Worm (Caenorhabditis elegans) whole organism, mixed stage, embryonic: ENCODE data around the gene F36D4.5.
A peak's percentile ranks its signal among the peaks of the same experiment; 100 is the strongest.

Experiments used
- M03D4.4 ChIP-seq: sonication (generic microtip); optimal IDR thresholded peaks from 2 replicates; lab custom pipeline; 2017; ENCODE audit warnings: mild to moderate bottlenecking, missing genetic modification characterization, missing compliant biosample characterization
- bed-3 ChIP-seq: fragments of 200-800 bp; sonication (Bioruptor generic); optimal IDR thresholded peaks from 3 replicates; lab custom pipeline; 2018; ENCODE audit warnings: mild to moderate bottlenecking, missing genetic modification characterization, moderate library complexity, missing compliant biosample characterization
- ceh-39 ChIP-seq: fragments of 150-350 bp; optimal IDR thresholded peaks from 2 replicates; lab custom pipeline; 2014; ENCODE audit warnings: missing biosample characterization, missing genetic modification characterization
- ceh-43 ChIP-seq: fragments of 200-800 bp; sonication (Bioruptor generic); optimal IDR thresholded peaks from 2 replicates; lab custom pipeline; 2018; ENCODE audit warnings: mild to moderate bottlenecking, missing genetic modification characterization, moderate library complexity, missing compliant biosample characterization
- ceh-83 ChIP-seq: fragments of 200-800 bp; sonication (Bioruptor generic); optimal IDR thresholded peaks from 2 replicates; lab custom pipeline; 2018; ENCODE audit warnings: mild to moderate bottlenecking, missing genetic modification characterization, missing compliant biosample characterization
- ces-1 ChIP-seq: fragments of 150-350 bp; optimal IDR thresholded peaks from 2 replicates; lab custom pipeline; 2014; ENCODE audit warnings: missing biosample characterization, missing genetic modification reagents, missing genetic modification characterization
- cnd-1 ChIP-seq: fragments of 200-800 bp; sonication (Bioruptor generic); optimal IDR thresholded peaks from 2 replicates; lab custom pipeline; 2018; ENCODE audit warnings: mild to moderate bottlenecking, missing genetic modification characterization, missing compliant biosample characterization
- drap-1 ChIP-seq: fragments of 200-800 bp; sonication (Bioruptor generic); optimal IDR thresholded peaks from 3 replicates; lab custom pipeline; 2018; ENCODE audit warnings: mild to moderate bottlenecking, missing genetic modification characterization, missing compliant biosample characterization
- elt-1 ChIP-seq: sonication (generic microtip); optimal IDR thresholded peaks from 2 replicates; lab custom pipeline; 2017; ENCODE audit warnings: missing genetic modification characterization, mild to moderate bottlenecking, missing compliant biosample characterization, antibody characterized with exemption, moderate library complexity, borderline replicate concordance; ENCODE audit not compliant: insufficient read depth
- elt-3 ChIP-seq: fragments of 150-350 bp; optimal IDR thresholded peaks from 2 replicates; lab custom pipeline; 2014; ENCODE audit warnings: missing biosample characterization, missing genetic modification characterization
- flh-1 ChIP-seq: fragments of 200-800 bp; sonication (Bioruptor generic); optimal IDR thresholded peaks from 2 replicates; lab custom pipeline; 2018; ENCODE audit warnings: mild to moderate bottlenecking, missing genetic modification characterization, moderate library complexity, missing compliant biosample characterization
- ham-2 ChIP-seq: fragments of 200-800 bp; sonication (Bioruptor generic); optimal IDR thresholded peaks from 2 replicates; lab custom pipeline; 2018; ENCODE audit warnings: mild to moderate bottlenecking, missing genetic modification characterization, missing compliant biosample characterization
- hlh-1 ChIP-seq: fragments of 150-350 bp; optimal IDR thresholded peaks from 2 replicates; lab custom pipeline; 2014; ENCODE audit warnings: missing biosample characterization, missing genetic modification reagents, missing genetic modification characterization
- lin-13 ChIP-seq: fragments of 150-350 bp; optimal IDR thresholded peaks from 2 replicates; lab custom pipeline; 2014; ENCODE audit warnings: missing biosample characterization, missing genetic modification characterization
- lin-32 ChIP-seq: fragments of 200-800 bp; sonication (Bioruptor generic); optimal IDR thresholded peaks from 2 replicates; lab custom pipeline; 2018; ENCODE audit warnings: mild to moderate bottlenecking, missing genetic modification characterization, missing compliant biosample characterization
- lsy-2 ChIP-seq: fragments of 150-350 bp; optimal IDR thresholded peaks from 2 replicates; lab custom pipeline; 2014; ENCODE audit warnings: missing biosample characterization, missing genetic modification characterization
- mls-2 ChIP-seq: sonication (generic microtip); optimal IDR thresholded peaks from 2 replicates; lab custom pipeline; 2016; ENCODE audit warnings: mild to moderate bottlenecking, missing genetic modification characterization, moderate library complexity, missing compliant biosample characterization
- nhr-12 ChIP-seq: fragments of 150-350 bp; optimal IDR thresholded peaks from 2 replicates; lab custom pipeline; 2014; ENCODE audit warnings: missing biosample characterization, missing genetic modification characterization
- nhr-2 ChIP-seq: fragments of 150-350 bp; optimal IDR thresholded peaks from 2 replicates; lab custom pipeline; 2014; ENCODE audit warnings: missing biosample characterization, missing genetic modification characterization
- nhr-237 ChIP-seq: fragments of 150-350 bp; optimal IDR thresholded peaks from 2 replicates; lab custom pipeline; 2014; ENCODE audit warnings: missing biosample characterization, missing genetic modification characterization
- nhr-28 ChIP-seq: fragments of 150-350 bp; optimal IDR thresholded peaks from 2 replicates; lab custom pipeline; 2014; ENCODE audit warnings: missing biosample characterization, missing genetic modification characterization
- nhr-76 ChIP-seq: sonication (generic microtip); optimal IDR thresholded peaks from 2 replicates; lab custom pipeline; 2017; ENCODE audit warnings: missing biosample characterization, missing genetic modification characterization
- pha-4 ChIP-seq: fragments of 150-350 bp; optimal IDR thresholded peaks from 2 replicates; lab custom pipeline; 2018; ENCODE audit warnings: missing biosample characterization, missing genetic modification reagents, missing genetic modification characterization
- sem-2 ChIP-seq: fragments of 200-800 bp; sonication (Bioruptor generic); optimal IDR thresholded peaks from 2 replicates; lab custom pipeline; 2018; ENCODE audit warnings: mild to moderate bottlenecking, missing genetic modification characterization, missing compliant biosample characterization
- snpc-4 ChIP-seq: fragments of 150-350 bp; optimal IDR thresholded peaks from 2 replicates; lab custom pipeline; 2014; ENCODE audit warnings: missing biosample characterization, missing genetic modification characterization
- sptf-1 ChIP-seq: sonication (generic microtip); optimal IDR thresholded peaks from 2 replicates; lab custom pipeline; 2017; ENCODE audit warnings: mild to moderate bottlenecking, missing genetic modification characterization, moderate library complexity, missing compliant biosample characterization
- tbx-8 ChIP-seq: fragments of 200-800 bp; sonication (Bioruptor generic); optimal IDR thresholded peaks from 2 replicates; lab custom pipeline; 2018; ENCODE audit warnings: mild to moderate bottlenecking, missing genetic modification characterization, moderate library complexity, missing compliant biosample characterization
- unc-120 ChIP-seq: sonication (generic microtip); optimal IDR thresholded peaks from 2 replicates; lab custom pipeline; 2017; ENCODE audit warnings: missing genetic modification characterization, missing compliant biosample characterization; ENCODE audit not compliant: poor library complexity, severe bottlenecking
- unc-62 ChIP-seq: fragments of 150-350 bp; optimal IDR thresholded peaks from 2 replicates; lab custom pipeline; 2014; ENCODE audit warnings: missing biosample characterization, missing genetic modification reagents, missing genetic modification characterization
- zip-8 ChIP-seq: fragments of 150-350 bp; optimal IDR thresholded peaks from 2 replicates; lab custom pipeline; 2014; ENCODE audit warnings: missing biosample characterization, missing genetic modification characterization
- ztf-11 ChIP-seq: fragments of 150-350 bp; optimal IDR thresholded peaks from 2 replicates; lab custom pipeline; 2014; ENCODE audit warnings: missing biosample characterization, missing genetic modification characterization

Gene F36D4.5

ce11 chrV:9424514-9424913 lies 1.1 kb downstream of the F36D4.5 start:
- TF ChIP-seq pha-4 (tag; lab: Kevin White, UChicago) (peak; percentile 7), unc-120 (tag; lab: Kevin White, UChicago) (peak; percentile 48), ceh-43 (GFP tag; lab: Kevin White, UChicago) (no peak), ham-2 (peak; percentile 82), hlh-1 (tag; lab: Kevin White, UChicago) (peak; percentile 20), mls-2 (tag; lab: Kevin White, UChicago) (peak; percentile 55)

DNA sequence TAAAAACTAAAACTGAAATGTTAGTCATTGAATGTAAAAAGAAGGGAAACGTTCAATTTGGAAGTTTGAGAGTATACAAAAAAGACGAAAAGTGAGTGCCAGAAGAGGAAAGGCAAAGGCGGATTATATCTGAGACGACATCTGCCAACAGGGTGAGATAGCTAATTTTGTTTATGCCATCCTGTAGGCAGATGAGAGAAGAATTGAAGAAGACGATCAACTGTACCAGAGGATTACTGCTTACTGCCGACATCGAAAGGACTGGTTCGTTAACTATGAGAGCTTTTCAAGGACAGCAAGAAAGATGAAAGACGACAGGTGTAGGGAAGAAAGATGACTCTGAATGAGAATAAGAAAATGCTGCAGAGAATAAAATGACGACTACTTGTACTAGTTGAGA lies 2.1 kb downstream of the F36D4.5 start:
- no peak for TF ChIP-seq unc-62 (GFP tag; lab: Kevin White, UChicago)
- peak; percentile 6 for TF ChIP-seq cnd-1
- TF ChIP-seq, all 35 proteins: peak for 1

DNA sequence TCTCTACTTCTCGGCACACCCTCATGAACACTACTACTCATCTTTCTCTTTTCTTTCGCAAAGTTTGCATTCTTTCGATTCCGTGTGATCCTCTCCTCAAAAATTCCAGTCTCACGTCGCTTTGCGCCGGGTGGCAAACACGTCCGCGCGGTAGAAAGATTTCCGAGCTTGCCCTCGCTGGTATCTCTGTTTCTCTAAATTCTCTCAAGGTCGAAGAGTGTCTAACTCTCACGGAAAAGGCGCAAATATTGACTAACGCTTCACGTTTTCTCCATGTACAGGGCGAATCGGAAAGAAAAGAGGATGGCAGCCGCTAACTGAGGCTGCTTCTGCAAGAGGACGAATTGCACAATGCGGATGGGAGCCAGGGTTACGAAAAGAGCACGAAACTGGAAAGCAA lies 2.9 kb downstream of the F36D4.5 start:
- TF ChIP-seq nhr-76 (tag; lab: Kevin White, UChicago) (no peak), zip-8 (tag; lab: Kevin White, UChicago) (no peak), lsy-2 (tag; lab: Kevin White, UChicago) (no peak), elt-1 (tag; lab: Kevin White, UChicago) (no peak), tbx-8 (GFP tag; lab: Kevin White, UChicago) (no peak), nhr-237 (tag; lab: Kevin White, UChicago) (peak; percentile 39), ces-1 (no peak), M03D4.4 (tag; lab: Kevin White, UChicago) (no peak), ham-2 (peak; percentile 64)

- no peak for TF ChIP-seq nhr-12
- no peak for TF ChIP-seq pha-4 (tag; lab: Kevin White, UChicago)
- TF ChIP-seq lin-32 (GFP tag; lab: Kevin White, UChicago): no peak
- TF ChIP-seq ces-1: no peak
- TF ChIP-seq elt-1 (tag; lab: Kevin White, UChicago): no peak
- no peak for TF ChIP-seq nhr-28 (tag; lab: Kevin White, UChicago)
- TF ChIP-seq lin-13 (tag; lab: Kevin White, UChicago): no peak
- TF ChIP-seq ceh-83 (GFP tag; lab: Kevin White, UChicago): no peak
- TF ChIP-seq zip-8 (tag; lab: Kevin White, UChicago): no peak
- TF ChIP-seq sem-2 (GFP tag; lab: Kevin White, UChicago): no peak
- no peak for TF ChIP-seq elt-3 (tag; lab: Kevin White, UChicago)
- TF ChIP-seq sptf-1: no peak
- no peak for TF ChIP-seq flh-1 (GFP tag; lab: Kevin White, UChicago)
- TF ChIP-seq nhr-2: no peak
- TF ChIP-seq nhr-237 (tag; lab: Kevin White, UChicago): no peak
- TF ChIP-seq snpc-4 (tag; lab: Kevin White, UChicago): no peak
- no peak for TF ChIP-seq drap-1 (GFP tag; lab: Kevin White, UChicago)
Observed at ce11 chrV:9416624-9417023, 9.0 kb downstream of the F36D4.5 start, which contains the start of gene F36D4.1. F36D4.1 (plus strand) TSS chrV:9416924.

DNA sequence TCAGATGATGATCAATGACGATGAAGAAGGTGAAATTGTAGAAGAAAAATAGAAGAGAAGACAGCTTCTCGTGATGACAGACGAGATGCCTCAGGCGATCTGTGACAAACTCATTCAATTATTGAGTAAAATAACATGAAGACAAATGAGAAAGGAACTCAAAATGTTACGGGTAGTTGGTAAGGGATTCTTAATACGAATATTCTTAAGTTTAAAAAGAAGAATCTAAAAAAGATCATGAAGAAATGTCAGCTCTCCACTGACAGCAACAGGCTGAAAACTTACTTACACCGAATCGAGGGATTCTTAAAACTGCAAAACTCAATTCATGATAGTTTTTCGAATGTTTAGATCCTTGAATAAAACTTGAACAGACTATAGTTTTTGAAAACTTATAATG lies 11.1 kb downstream of the F36D4.5 start, which contains the start of gene F36D4.4:
Gene F36D4.4, minus strand, starts transcription at position 101 of the 400 bp plus-strand sequence.
- TF ChIP-seq sptf-1 (no peak), M03D4.4 (tag; lab: Kevin White, UChicago) (no peak), elt-1 (tag; lab: Kevin White, UChicago) (no peak), snpc-4 (tag; lab: Kevin White, UChicago) (no peak), drap-1 (GFP tag; lab: Kevin White, UChicago) (no peak), bed-3 (GFP tag; lab: Kevin White, UChicago) (no peak), tbx-8 (GFP tag; lab: Kevin White, UChicago) (no peak), ceh-43 (GFP tag; lab: Kevin White, UChicago) (no peak), unc-62 (GFP tag; lab: Kevin White, UChicago) (no peak), ceh-39 (tag; lab: Kevin White, UChicago) (no peak), nhr-2 (no peak), elt-3 (tag; lab: Kevin White, UChicago) (no peak), ces-1 (no peak), ztf-11 (no peak)
